Worm (Caenorhabditis elegans): ENCODE results near the gene K10H10.6.

The K10H10.6 gene

ce11 chrII:14540551-14540950 is 37.5 kb downstream of the K10H10.6 start:
- TF ChIP-seq flh-1 (GFP tag; optimal IDR thresholded peaks at IDR 0.05) = no peak
- TF ChIP-seq sptf-1 (tag; optimal IDR thresholded peaks at IDR 0.05) = no peak
- no peak for TF ChIP-seq nhr-76 (tag; optimal IDR thresholded peaks at IDR 0.05)
- no peak for TF ChIP-seq unc-62 (GFP tag; optimal IDR thresholded peaks at IDR 0.05)
- no peak for TF ChIP-seq lin-13 (tag; optimal IDR thresholded peaks at IDR 0.05)
- TF ChIP-seq cnd-1 (tag; optimal IDR thresholded peaks at IDR 0.05) = no peak
- TF ChIP-seq unc-39 (tag; optimal IDR thresholded peaks at IDR 0.05) = no peak

ce11 chrII:14548691-14549090 is 45.6 kb downstream of the K10H10.6 start, which contains the start of gene gcy-29:
Gene gcy-29 (minus strand): TSS chrII:14548791.
- TF ChIP-seq nhr-237 (tag; optimal IDR thresholded peaks at IDR 0.05) = no peak
- no peak for TF ChIP-seq bed-3 (GFP tag; optimal IDR thresholded peaks at IDR 0.05)
- no peak for TF ChIP-seq flh-1 (GFP tag; optimal IDR thresholded peaks at IDR 0.05)
- no peak for TF ChIP-seq ces-1 (GFP tag; optimal IDR thresholded peaks at IDR 0.05)
- no peak for TF ChIP-seq lin-32 (GFP tag; optimal IDR thresholded peaks at IDR 0.05)
- TF ChIP-seq ham-2 (GFP tag; optimal IDR thresholded peaks at IDR 0.05) = no peak
- TF ChIP-seq hlh-1 (tag; optimal IDR thresholded peaks at IDR 0.05) = no peak
- no peak for TF ChIP-seq ceh-43 (GFP tag; optimal IDR thresholded peaks at IDR 0.05)

- TF ChIP-seq lsy-2 (tag; optimal IDR thresholded peaks at IDR 0.05) (no peak), mls-2 (tag; optimal IDR thresholded peaks at IDR 0.05) (no peak), bed-3 (GFP tag; optimal IDR thresholded peaks at IDR 0.05) (no peak), elt-1 (tag; optimal IDR thresholded peaks at IDR 0.05; ENCODE audit: borderline replicate concordance, insufficient read depth) (no peak), M03D4.4 (tag; optimal IDR thresholded peaks at IDR 0.05) (no peak), mep-1 (tag; optimal IDR thresholded peaks at IDR 0.05) (no peak), ceh-83 (GFP tag; optimal IDR thresholded peaks at IDR 0.05) (no peak), lin-13 (tag; optimal IDR thresholded peaks at IDR 0.05) (no peak), elt-3 (tag; optimal IDR thresholded peaks at IDR 0.05) (no peak), drap-1 (GFP tag; optimal IDR thresholded peaks at IDR 0.05) (no peak), nhr-28 (tag; optimal IDR thresholded peaks at IDR 0.05) (no peak), ces-1 (GFP tag; optimal IDR thresholded peaks at IDR 0.05) (no peak), lin-32 (GFP tag; optimal IDR thresholded peaks at IDR 0.05) (no peak), ham-2 (GFP tag; optimal IDR thresholded peaks at IDR 0.05) (no peak), zip-8 (tag; optimal IDR thresholded peaks at IDR 0.05) (no peak), unc-62 (GFP tag; optimal IDR thresholded peaks at IDR 0.05) (no peak), flh-1 (GFP tag; optimal IDR thresholded peaks at IDR 0.05) (no peak), hlh-1 (tag; optimal IDR thresholded peaks at IDR 0.05) (no peak), nhr-12 (tag; optimal IDR thresholded peaks at IDR 0.05) (no peak)
Observed at ce11 chrII:14550613-14551012, 47.5 kb downstream of the K10H10.6 start, which contains the start of gene nlp-41. Gene nlp-41 (plus strand): TSS chrII:14550913.

Data from whole organism, mixed stage, embryonic.